Worm (Caenorhabditis elegans) whole organism, midembryonic: ENCODE results near the gene far-3.

ENCODE experiments used
- T22C8.4 ChIP-seq: fragments of 200-800 bp; sonication (Bioruptor generic); IDR thresholded peaks from 2 replicates; pipeline ENCODE4 v1.3.6; 2022; ENCODE audit warnings: missing genetic modification characterization, missing compliant biosample characterization
- cog-1 ChIP-seq: sonication (generic microtip); optimal IDR thresholded peaks from 2 replicates; lab custom pipeline; 2016; ENCODE audit warnings: missing genetic modification characterization, missing compliant biosample characterization
- flt-1 ChIP-seq: fragments of 200-800 bp; sonication (Bioruptor generic); IDR thresholded peaks from 2 replicates; pipeline ENCODE4 v1.3.6; 2022; ENCODE audit warnings: missing genetic modification characterization, missing compliant biosample characterization
- klf-2 ChIP-seq: fragments of 200-800 bp; sonication (Bioruptor generic); conservative IDR thresholded peaks from 2 replicates; pipeline ENCODE4 v1.3.6; 2022; ENCODE audit warnings: missing genetic modification reagents, missing genetic modification characterization, missing compliant biosample characterization
- med-1 ChIP-seq: sonication (generic microtip); optimal IDR thresholded peaks from 2 replicates; lab custom pipeline; 2017; ENCODE audit warnings: missing genetic modification characterization, mild to moderate bottlenecking, missing compliant biosample characterization, antibody characterized with exemption, missing genetic modification reagents; ENCODE audit not compliant: insufficient read depth
- ref-1 ChIP-seq: fragments of 200-800 bp; sonication (Bioruptor generic); conservative IDR thresholded peaks from 2 replicates; pipeline ENCODE4 v1.3.6; 2022; ENCODE audit warnings: missing genetic modification reagents, missing genetic modification characterization, missing compliant biosample characterization
- tab-1 ChIP-seq: fragments of 200-800 bp; sonication (Bioruptor generic); IDR thresholded peaks from 2 replicates; pipeline ENCODE4 v1.3.6; 2022; ENCODE audit warnings: missing genetic modification characterization, missing compliant biosample characterization
- ztf-23 ChIP-seq: fragments of 200-800 bp; sonication (Bioruptor generic); IDR thresholded peaks from 2 replicates; pipeline ENCODE4 v1.3.6; 2022; ENCODE audit warnings: missing genetic modification reagents, missing genetic modification characterization, missing compliant biosample characterization
- ztf-29 ChIP-seq: fragments of 200-800 bp; sonication (Bioruptor generic); IDR thresholded peaks from 2 replicates; pipeline ENCODE4 v1.3.6; 2022; ENCODE audit warnings: missing genetic modification reagents, missing genetic modification characterization, missing compliant biosample characterization

Gene far-3

DNA sequence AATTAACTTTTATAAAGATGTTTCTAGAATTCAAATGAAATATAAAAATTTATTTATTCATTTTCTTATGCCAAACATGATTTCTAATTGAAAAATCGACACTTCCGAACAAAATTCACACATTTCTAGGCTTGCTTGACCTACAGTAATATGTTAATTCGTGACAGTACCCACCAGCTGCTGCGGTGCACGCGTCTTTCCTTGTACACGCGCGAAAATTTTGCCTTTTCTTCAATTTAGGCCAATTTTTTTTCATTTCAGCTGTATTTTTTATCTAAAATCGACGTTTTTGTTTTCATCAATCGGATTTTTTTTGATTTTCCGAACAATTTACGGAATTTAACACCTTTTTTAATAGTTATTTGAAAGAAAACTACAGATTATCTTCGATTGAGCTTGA is 2.7 kb upstream of the far-3 start:
- TF ChIP-seq klf-2 (GFP tag; lab: Robert Waterston, UW), result no peak
- TF ChIP-seq flt-1 (GFP tag; lab: Robert Waterston, UW), result no peak
- no peak for TF ChIP-seq ztf-23 (GFP tag; lab: Robert Waterston, UW)
- TF ChIP-seq ref-1, result no peak
- TF ChIP-seq T22C8.4 (GFP tag; lab: Robert Waterston, UW), result no peak
- no peak for TF ChIP-seq tab-1 (GFP tag; lab: Robert Waterston, UW)
- no peak for TF ChIP-seq med-1
- TF ChIP-seq cog-1 (tag; lab: Kevin White, UChicago), result no peak
- TF ChIP-seq ztf-29 (GFP tag; lab: Robert Waterston, UW), result no peak

DNA sequence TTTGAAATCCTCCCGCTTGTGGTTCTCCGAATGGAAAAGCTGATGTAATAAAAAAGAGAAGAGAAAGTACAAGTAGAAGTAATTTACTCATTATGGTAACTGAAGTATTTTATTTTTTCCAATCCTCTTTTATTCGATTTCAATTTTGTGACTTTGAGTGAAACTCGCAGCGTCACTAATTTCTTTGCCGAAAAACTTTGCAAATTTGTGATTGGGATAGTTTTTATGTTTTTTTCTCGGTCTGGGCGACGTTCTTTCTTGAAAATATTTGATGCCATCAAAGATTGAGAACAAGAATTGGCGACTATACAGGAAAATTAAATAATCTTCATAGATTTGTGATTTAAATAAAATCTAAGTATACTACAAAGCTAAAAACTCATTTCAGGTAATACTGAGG is 2.2 kb upstream of the far-3 start, which contains the start of gene far-4:
Gene far-4, minus strand, starts transcription at position 101 of the 400 bp plus-strand sequence.
- TF ChIP-seq tab-1 (GFP tag; lab: Robert Waterston, UW) (no peak), flt-1 (GFP tag; lab: Robert Waterston, UW) (no peak), ztf-29 (GFP tag; lab: Robert Waterston, UW) (no peak), klf-2 (GFP tag; lab: Robert Waterston, UW) (no peak), ref-1 (no peak), cog-1 (tag; lab: Kevin White, UChicago) (no peak), ztf-23 (GFP tag; lab: Robert Waterston, UW) (no peak), T22C8.4 (GFP tag; lab: Robert Waterston, UW) (no peak), med-1 (no peak)

DNA sequence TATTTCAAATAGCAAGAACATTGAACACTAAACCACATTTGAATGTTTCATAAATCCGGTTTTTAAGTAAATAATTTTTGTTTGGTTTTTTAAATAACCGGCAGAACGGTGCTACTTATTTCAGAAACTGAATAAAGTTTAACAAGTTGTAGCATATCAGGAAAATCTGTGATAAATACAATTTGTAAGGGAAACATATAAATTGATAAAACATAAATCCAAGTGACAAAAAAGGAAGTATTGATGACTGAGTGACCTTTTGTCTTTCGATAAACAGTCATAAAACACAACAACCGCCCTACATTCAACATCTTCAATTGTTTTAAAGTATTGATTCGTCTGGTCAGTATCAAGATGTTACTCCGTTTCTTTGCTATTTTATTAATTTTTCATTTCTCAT is 2.1 kb downstream of the far-3 start, which contains the start of gene far-5:
Gene far-5, plus strand, starts transcription at position 301 of the 400 bp plus-strand sequence.
- no peak for TF ChIP-seq ztf-29 (GFP tag; lab: Robert Waterston, UW)

DNA sequence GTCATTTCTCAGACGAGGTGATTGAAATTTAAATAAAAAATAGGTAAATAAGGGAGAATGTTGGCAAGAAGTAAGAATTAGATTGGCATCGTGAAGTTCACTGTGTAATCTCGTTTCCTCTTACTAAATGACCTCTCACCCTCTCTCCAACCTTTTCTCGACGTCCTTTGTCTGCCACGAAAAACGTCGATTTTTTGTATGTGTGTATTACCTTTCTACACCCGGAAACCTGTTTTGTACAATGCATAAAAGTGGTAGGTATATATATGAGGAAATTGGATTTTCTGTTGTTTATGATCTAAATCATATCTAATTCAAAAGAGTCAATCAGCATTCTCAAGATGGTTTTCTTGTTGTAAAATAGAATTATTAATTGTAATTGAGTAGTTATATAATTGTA is 4.4 kb downstream of the far-3 start, which contains the start of the genes F15B9.11 and dsl-7:
Gene F15B9.11, minus strand, starts transcription at position 5 of the 400 bp plus-strand sequence.
Gene dsl-7, plus strand, starts transcription at position 260 of the 400 bp plus-strand sequence.
- TF ChIP-seq ztf-29 (GFP tag; lab: Robert Waterston, UW), result no peak

DNA sequence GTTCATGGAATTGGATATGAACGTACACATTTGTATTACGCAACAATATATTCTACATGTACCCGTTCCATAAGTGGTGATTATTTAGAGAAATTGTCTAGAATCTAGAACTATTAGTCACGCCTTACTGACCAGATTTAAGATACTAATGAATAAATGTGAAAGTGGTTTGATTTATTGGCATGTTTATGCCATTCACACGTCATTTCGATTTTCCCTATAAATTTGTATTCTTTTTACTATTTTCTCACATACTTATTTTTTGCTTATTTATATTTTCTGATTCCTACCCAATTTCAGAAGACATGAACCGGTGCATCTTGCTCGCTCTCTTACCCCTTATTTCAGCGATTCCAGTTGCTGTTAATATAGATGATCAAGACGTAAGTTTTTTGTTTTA is 9.1 kb downstream of the far-3 start, which contains the start of gene F15B9.8:
Gene F15B9.8, plus strand, starts transcription at position 301 of the 400 bp plus-strand sequence.
- no peak for TF ChIP-seq ztf-29 (GFP tag; lab: Robert Waterston, UW)
- TF ChIP-seq med-1, result no peak
- TF ChIP-seq ref-1, result no peak
- no peak for TF ChIP-seq klf-2 (GFP tag; lab: Robert Waterston, UW)
- TF ChIP-seq cog-1 (tag; lab: Kevin White, UChicago), result no peak
- no peak for TF ChIP-seq tab-1 (GFP tag; lab: Robert Waterston, UW)
- TF ChIP-seq flt-1 (GFP tag; lab: Robert Waterston, UW), result no peak
- no peak for TF ChIP-seq T22C8.4 (GFP tag; lab: Robert Waterston, UW)
- TF ChIP-seq ztf-23 (GFP tag; lab: Robert Waterston, UW), result no peak

DNA sequence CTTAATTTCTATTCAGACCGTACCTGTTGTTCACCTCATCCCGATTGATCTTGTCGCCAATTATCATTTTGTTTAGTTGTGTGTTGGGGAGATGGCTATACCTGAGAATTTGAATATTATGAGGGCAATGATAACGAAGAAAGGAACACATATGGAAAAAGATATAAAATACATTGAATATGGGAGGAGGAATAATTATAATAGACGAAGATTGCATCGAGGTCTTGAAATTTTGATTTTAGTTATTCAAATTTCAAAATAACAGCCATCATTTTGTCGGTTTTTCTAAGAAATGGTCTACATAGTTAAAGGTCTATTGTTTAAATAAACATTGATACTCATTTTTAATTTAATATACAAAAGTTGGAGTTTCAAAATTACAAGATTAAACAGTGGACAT is 10.3 kb downstream of the far-3 start, which contains the start of gene shw-3:
Gene shw-3, minus strand, starts transcription at position 101 of the 400 bp plus-strand sequence.
- no peak for TF ChIP-seq klf-2 (GFP tag; lab: Robert Waterston, UW)
- no peak for TF ChIP-seq ztf-29 (GFP tag; lab: Robert Waterston, UW)
- TF ChIP-seq T22C8.4 (GFP tag; lab: Robert Waterston, UW), result no peak
- no peak for TF ChIP-seq med-1
- no peak for TF ChIP-seq ref-1
- no peak for TF ChIP-seq tab-1 (GFP tag; lab: Robert Waterston, UW)
- TF ChIP-seq flt-1 (GFP tag; lab: Robert Waterston, UW), result no peak
- TF ChIP-seq cog-1 (tag; lab: Kevin White, UChicago), result no peak

DNA sequence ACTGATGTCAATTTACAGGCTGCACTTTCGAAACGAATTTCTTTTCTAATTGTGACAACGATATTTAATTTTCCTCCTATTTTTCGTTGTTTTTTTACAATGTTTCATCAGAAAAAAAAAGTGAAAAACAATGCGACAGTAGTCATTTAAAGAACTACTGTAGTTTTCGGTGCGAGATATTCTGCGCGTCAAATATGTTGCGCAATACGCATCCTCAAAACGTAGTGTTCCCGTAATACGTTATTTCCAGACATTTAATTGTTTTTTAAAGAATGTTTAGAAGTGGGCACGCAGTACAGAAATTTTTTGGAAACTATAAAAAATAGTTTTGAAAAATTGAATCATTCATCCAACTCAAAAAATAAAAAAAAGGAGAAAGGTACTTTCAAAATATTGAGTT is 23.3 kb downstream of the far-3 start:
- TF ChIP-seq tab-1 (GFP tag; lab: Robert Waterston, UW) (no peak), ztf-23 (GFP tag; lab: Robert Waterston, UW) (no peak), klf-2 (GFP tag; lab: Robert Waterston, UW) (no peak), ztf-29 (GFP tag; lab: Robert Waterston, UW) (no peak), ref-1 (no peak), T22C8.4 (GFP tag; lab: Robert Waterston, UW) (no peak), cog-1 (tag; lab: Kevin White, UChicago) (no peak), flt-1 (GFP tag; lab: Robert Waterston, UW) (no peak), med-1 (no peak)

DNA sequence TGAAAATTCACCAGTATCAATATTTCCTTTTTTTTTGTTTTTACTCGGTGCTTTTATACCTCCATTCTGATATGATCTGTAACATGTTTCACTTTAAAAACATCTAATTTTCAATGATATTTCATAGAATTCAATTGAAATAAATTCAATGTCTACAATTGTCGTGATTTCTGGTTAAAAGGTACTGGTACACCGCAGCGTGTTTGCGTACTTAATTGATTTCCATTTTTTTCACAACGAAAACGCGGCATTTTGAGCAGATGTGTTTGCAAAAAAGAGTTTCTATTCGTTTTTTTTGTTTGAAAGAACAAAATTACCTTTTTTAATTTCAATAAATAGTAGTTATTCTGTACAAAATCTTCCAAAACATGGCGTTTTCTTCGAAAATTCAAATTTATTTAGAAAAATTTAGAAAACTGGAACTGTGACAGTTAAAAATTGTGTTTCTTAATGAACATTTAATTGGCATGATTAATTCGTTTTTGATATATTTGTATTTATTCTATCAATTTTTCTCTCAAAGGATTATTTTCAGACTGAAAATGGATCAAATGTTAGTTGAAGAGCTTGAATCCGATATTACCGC is 26.7 kb downstream of the far-3 start, which contains the start of gene pnn-1:
Gene pnn-1, plus strand, starts transcription at position 536 of the 586 bp plus-strand sequence.
- TF ChIP-seq T22C8.4 (GFP tag; lab: Robert Waterston, UW) (no peak), tab-1 (GFP tag; lab: Robert Waterston, UW) (no peak), klf-2 (GFP tag; lab: Robert Waterston, UW) (no peak), ztf-23 (GFP tag; lab: Robert Waterston, UW) (no peak), med-1 (no peak), ztf-29 (GFP tag; lab: Robert Waterston, UW) (no peak), flt-1 (GFP tag; lab: Robert Waterston, UW) (no peak), cog-1 (tag; lab: Kevin White, UChicago) (no peak), ref-1 (no peak)

DNA sequence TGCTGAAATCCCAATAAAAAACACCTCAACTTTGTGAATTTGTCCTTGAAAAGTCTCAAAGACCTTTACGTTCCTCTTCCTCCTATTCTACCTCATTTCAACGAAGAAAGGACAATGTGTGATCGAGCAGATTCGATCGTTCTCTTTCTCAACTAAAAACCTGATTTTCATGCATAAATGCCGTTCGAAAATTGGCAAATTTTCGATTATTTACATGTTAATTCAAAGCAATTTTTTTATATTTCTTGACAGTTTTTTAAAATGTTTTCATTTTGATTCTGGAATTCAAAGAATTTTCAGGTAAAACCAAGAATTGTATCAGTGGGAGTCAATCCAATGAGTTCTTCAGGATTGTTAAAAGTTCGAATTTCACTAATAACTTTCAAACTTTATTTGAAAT is 28.8 kb downstream of the far-3 start, which contains the start of gene lin-46:
Gene lin-46, plus strand, starts transcription at position 301 of the 400 bp plus-strand sequence.
- TF ChIP-seq T22C8.4 (GFP tag; lab: Robert Waterston, UW) (no peak), cog-1 (tag; lab: Kevin White, UChicago) (no peak), tab-1 (GFP tag; lab: Robert Waterston, UW) (no peak)

DNA sequence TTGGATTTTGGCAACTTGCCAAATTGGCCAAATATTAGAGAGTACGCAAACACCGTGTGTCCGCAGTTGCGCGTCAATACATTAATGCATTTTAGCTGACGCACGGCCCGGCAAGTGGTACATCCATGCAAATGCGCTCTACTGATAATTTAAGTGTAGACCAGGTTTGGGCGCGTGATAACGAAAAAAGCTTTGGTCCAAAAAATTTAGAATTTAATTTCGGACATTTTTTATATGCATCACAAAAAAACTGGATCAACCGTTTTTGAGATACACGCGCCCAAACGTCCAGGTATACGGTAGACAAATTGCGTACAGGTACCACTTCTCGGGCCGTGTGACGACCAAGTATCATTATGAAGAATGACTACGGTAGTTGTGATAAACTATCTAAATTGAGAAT is 29.4 kb downstream of the far-3 start, which contains the start of gene R186.8:
Gene R186.8, minus strand, starts transcription at position 58 of the 403 bp plus-strand sequence.
- peak; percentile 52 for TF ChIP-seq cog-1 (tag; lab: Kevin White, UChicago)
